Worm (Caenorhabditis elegans): ENCODE results near the gene C54E10.6.

ce11 chrV:18846480-18846879 is 38.0 kb upstream of the C54E10.6 start, which contains the start of gene nhr-230:
- TF ChIP-seq flt-1 (GFP tag; IDR thresholded peaks at IDR 0.05) (no peak), ref-1 (GFP tag; conservative IDR thresholded peaks at IDR 0.05) (no peak), klf-2 (GFP tag; conservative IDR thresholded peaks at IDR 0.05) (no peak), T22C8.4 (GFP tag; IDR thresholded peaks at IDR 0.05) (no peak), ztf-29 (GFP tag; IDR thresholded peaks at IDR 0.05) (no peak), ztf-23 (GFP tag; IDR thresholded peaks at IDR 0.05) (no peak), med-1 (GFP tag; optimal IDR thresholded peaks at IDR 0.05; ENCODE audit: insufficient read depth) (no peak), tab-1 (GFP tag; IDR thresholded peaks at IDR 0.05) (no peak)

Measured in whole organism, midembryonic.